Fruit fly (Drosophila melanogaster): Measurements from ENCODE around the gene CG34247.

- no peak for TF ChIP-seq CG8478 (optimal IDR thresholded peaks at IDR 0.05)
- no peak for TF ChIP-seq CTCF (optimal IDR thresholded peaks at IDR 0.05)
Measured at dm6 chr3L:16279987-16280454, 18.6 kb upstream of the CG34247 start, which contains the start of gene CG13064.

All from S2 (cell line).